Worm (Caenorhabditis elegans) whole organism, L4 larva: ENCODE data around the gene C14B9.10.

Experiments used
- T26A8.4 ChIP-seq: fragments of 200-800 bp; sonication (Bioruptor generic); IDR thresholded peaks from 2 replicates; pipeline ENCODE4 v1.3.6; 2022; ENCODE audit warnings: missing genetic modification characterization, missing compliant biosample characterization
- aly-2 ChIP-seq: sonication (generic microtip); optimal IDR thresholded peaks from 2 replicates; lab custom pipeline; 2018; ENCODE audit warnings: missing biosample characterization, missing genetic modification characterization
- ceh-28 ChIP-seq: fragments of 150-350 bp; optimal IDR thresholded peaks from 2 replicates; lab custom pipeline; 2014; ENCODE audit warnings: missing biosample characterization, missing genetic modification reagents, missing genetic modification characterization
- ceh-62 ChIP-seq: sonication (generic microtip); optimal IDR thresholded peaks from 2 replicates; lab custom pipeline; 2017; ENCODE audit warnings: missing biosample characterization, missing genetic modification characterization
- cey-2 ChIP-seq: sonication (generic microtip); optimal IDR thresholded peaks from 3 replicates; lab custom pipeline; 2017; ENCODE audit warnings: missing genetic modification characterization, mild to moderate bottlenecking, missing compliant biosample characterization, antibody characterized with exemption, borderline replicate concordance; ENCODE audit not compliant: insufficient read depth
- daf-12 ChIP-seq: fragments of 150-350 bp; optimal IDR thresholded peaks from 2 replicates; lab custom pipeline; 2014; ENCODE audit warnings: missing biosample characterization, missing genetic modification reagents, missing genetic modification characterization
- lin-13 ChIP-seq: fragments of 150-350 bp; optimal IDR thresholded peaks from 2 replicates; lab custom pipeline; 2014; ENCODE audit warnings: missing biosample characterization, missing genetic modification reagents, missing genetic modification characterization
- lin-29 ChIP-seq: fragments of 200-800 bp; sonication (Bioruptor generic); IDR thresholded peaks from 2 replicates; pipeline ENCODE4 v1.3.6; 2022; ENCODE audit warnings: missing genetic modification reagents, missing genetic modification characterization, missing compliant biosample characterization
- lir-3 ChIP-seq: sonication (generic microtip); optimal IDR thresholded peaks from 2 replicates; lab custom pipeline; 2016; ENCODE audit warnings: mild to moderate bottlenecking, missing genetic modification characterization, missing compliant biosample characterization
- nhr-11 ChIP-seq: fragments of 150-350 bp; optimal IDR thresholded peaks from 2 replicates; lab custom pipeline; 2014; ENCODE audit warnings: missing biosample characterization, missing genetic modification characterization
- nhr-42 ChIP-seq: fragments of 200-800 bp; sonication (Bioruptor generic); IDR thresholded peaks from 2 replicates; pipeline ENCODE4 v1.3.6; 2022; ENCODE audit warnings: missing genetic modification characterization, missing compliant biosample characterization
- snpc-4 ChIP-seq: fragments of 150-350 bp; optimal IDR thresholded peaks from 2 replicates; lab custom pipeline; 2014; ENCODE audit warnings: missing biosample characterization, missing genetic modification characterization
- ztf-11 ChIP-seq: fragments of 150-350 bp; optimal IDR thresholded peaks from 2 replicates; lab custom pipeline; 2014; ENCODE audit warnings: missing biosample characterization, missing genetic modification characterization

- no peak for TF ChIP-seq nhr-11 (tag; lab: Kevin White, UChicago)
- no peak for TF ChIP-seq cey-2 (tag; lab: Kevin White, UChicago)
- TF ChIP-seq ceh-62 (tag; lab: Kevin White, UChicago), result no peak
- TF ChIP-seq daf-12 (tag; lab: Kevin White, UChicago), result no peak
- no peak for TF ChIP-seq lir-3 (tag; lab: Kevin White, UChicago)
- TF ChIP-seq ztf-11, result no peak
- no peak for TF ChIP-seq aly-2
- no peak for TF ChIP-seq snpc-4 (tag; lab: Kevin White, UChicago)
- no peak for TF ChIP-seq lin-13 (GFP tag; lab: Kevin White, UChicago)
- no peak for TF ChIP-seq lin-29 (GFP tag; lab: Robert Waterston, UW)
- no peak for TF ChIP-seq ceh-28 (tag; lab: Kevin White, UChicago)
- no peak for TF ChIP-seq T26A8.4 (GFP tag; lab: Robert Waterston, UW)
- no peak for TF ChIP-seq nhr-42 (GFP tag; lab: Robert Waterston, UW)
These were observed 13.5 kb upstream of the C14B9.10 start for ce11 chrIII:8117155-8117554.
